Worm (Caenorhabditis elegans): Measurements from ENCODE around the gene Y94H6A.5.

Y94H6A.5 gene

DNA sequence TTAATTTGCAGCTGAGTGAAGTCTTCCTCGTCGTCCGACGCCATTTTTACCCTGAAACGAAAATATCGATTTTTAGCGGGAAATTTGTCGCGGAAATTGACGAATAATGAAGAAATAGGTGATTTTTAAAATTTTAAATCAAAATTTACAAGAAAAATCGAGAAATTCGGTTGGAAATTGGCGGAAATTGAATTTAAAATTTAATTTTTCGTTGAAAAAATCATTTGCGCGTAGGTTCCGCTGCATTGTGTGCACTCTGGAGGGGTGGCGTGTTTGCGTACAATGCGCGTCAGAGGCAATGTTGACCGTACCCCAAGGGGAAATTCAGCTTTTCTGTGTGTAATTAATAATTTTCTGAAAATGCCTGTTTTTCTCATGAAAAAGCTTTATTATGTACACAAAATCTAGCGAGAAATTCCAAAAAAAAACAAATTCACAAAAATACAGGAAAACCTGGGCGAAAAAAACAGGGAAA, at the start of gene Y94H6A.5:
Gene Y94H6A.5 (minus strand): TSS at position 51 of the 475 bp plus-strand sequence.
- TF ChIP-seq T22C8.4 (GFP tag; IDR thresholded peaks at IDR 0.05) (no peak), klf-2 (GFP tag; conservative IDR thresholded peaks at IDR 0.05) (no peak), ztf-23 (GFP tag; IDR thresholded peaks at IDR 0.05) (no peak), med-1 (GFP tag; optimal IDR thresholded peaks at IDR 0.05; ENCODE audit: insufficient read depth) (no peak), tab-1 (GFP tag; IDR thresholded peaks at IDR 0.05) (no peak), flt-1 (GFP tag; IDR thresholded peaks at IDR 0.05) (no peak), cog-1 (tag; optimal IDR thresholded peaks at IDR 0.05) (no peak), ztf-29 (GFP tag; IDR thresholded peaks at IDR 0.05) (no peak), ref-1 (GFP tag; conservative IDR thresholded peaks at IDR 0.05) (no peak)

DNA sequence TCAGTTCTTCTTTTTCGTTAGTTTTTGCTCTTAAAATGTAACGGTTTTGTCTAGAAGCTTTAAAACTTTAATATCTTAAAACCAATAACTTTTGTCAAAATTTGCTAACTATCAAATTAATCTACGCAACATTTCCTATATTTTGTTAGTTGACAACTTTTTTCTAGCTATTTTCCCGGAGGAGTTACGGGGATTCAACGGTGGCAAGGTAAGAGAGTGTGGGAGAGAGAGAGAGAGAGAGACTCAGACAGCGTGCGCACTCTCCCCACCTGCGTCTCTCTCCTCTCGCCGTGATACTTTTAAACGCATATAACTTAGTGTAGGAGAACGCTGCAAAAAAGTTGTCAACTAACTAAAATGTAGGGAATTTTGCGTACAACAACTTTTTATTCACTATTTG, 49.8 kb upstream of the Y94H6A.5 start:
- TF ChIP-seq klf-2 (GFP tag; conservative IDR thresholded peaks at IDR 0.05) (no peak), cog-1 (tag; optimal IDR thresholded peaks at IDR 0.05) (no peak), ztf-23 (GFP tag; IDR thresholded peaks at IDR 0.05) (no peak), ref-1 (GFP tag; conservative IDR thresholded peaks at IDR 0.05) (no peak), med-1 (GFP tag; optimal IDR thresholded peaks at IDR 0.05; ENCODE audit: insufficient read depth) (no peak), T22C8.4 (GFP tag; IDR thresholded peaks at IDR 0.05) (no peak), ztf-29 (GFP tag; IDR thresholded peaks at IDR 0.05) (no peak), tab-1 (GFP tag; IDR thresholded peaks at IDR 0.05) (no peak), flt-1 (GFP tag; IDR thresholded peaks at IDR 0.05) (no peak)

ce11 chrIV:2751568-2751967, 47.8 kb upstream of the Y94H6A.5 start, which contains the start of gene Y54G2A.41:
Gene Y54G2A.41 (plus strand): TSS chrIV:2751868.
- TF ChIP-seq T22C8.4 (GFP tag; IDR thresholded peaks at IDR 0.05) (no peak), klf-2 (GFP tag; conservative IDR thresholded peaks at IDR 0.05) (no peak), med-1 (GFP tag; optimal IDR thresholded peaks at IDR 0.05; ENCODE audit: insufficient read depth) (no peak), ref-1 (GFP tag; conservative IDR thresholded peaks at IDR 0.05) (no peak), tab-1 (GFP tag; IDR thresholded peaks at IDR 0.05) (no peak), ztf-23 (GFP tag; IDR thresholded peaks at IDR 0.05) (no peak), ztf-29 (GFP tag; IDR thresholded peaks at IDR 0.05) (no peak), flt-1 (GFP tag; IDR thresholded peaks at IDR 0.05) (no peak), cog-1 (tag; optimal IDR thresholded peaks at IDR 0.05) (no peak)

DNA sequence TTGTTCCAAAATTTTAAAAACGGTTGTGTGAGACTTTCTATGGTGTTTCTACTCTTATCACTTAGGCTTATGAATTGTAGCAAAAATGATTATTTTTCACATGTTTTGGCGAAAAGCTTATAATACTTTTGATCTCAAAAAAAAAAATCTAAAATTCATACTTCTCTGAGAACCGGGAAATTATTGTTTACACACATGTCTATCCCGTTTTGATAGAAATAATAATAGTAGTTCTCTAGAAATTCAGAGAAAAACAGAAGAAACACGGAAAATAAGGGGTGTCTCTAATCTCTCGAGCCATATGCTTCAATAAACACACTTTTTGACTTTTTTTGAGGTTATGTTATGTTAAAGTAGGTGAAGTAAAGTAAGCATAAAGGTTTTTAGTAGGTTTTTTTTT, 46.8 kb upstream of the Y94H6A.5 start:
- TF ChIP-seq T22C8.4 (GFP tag; IDR thresholded peaks at IDR 0.05) (no peak), ztf-29 (GFP tag; IDR thresholded peaks at IDR 0.05) (no peak), ref-1 (GFP tag; conservative IDR thresholded peaks at IDR 0.05) (no peak), med-1 (GFP tag; optimal IDR thresholded peaks at IDR 0.05; ENCODE audit: insufficient read depth) (no peak), ztf-23 (GFP tag; IDR thresholded peaks at IDR 0.05) (no peak), cog-1 (tag; optimal IDR thresholded peaks at IDR 0.05) (no peak), flt-1 (GFP tag; IDR thresholded peaks at IDR 0.05) (no peak), klf-2 (GFP tag; conservative IDR thresholded peaks at IDR 0.05) (no peak), tab-1 (GFP tag; IDR thresholded peaks at IDR 0.05) (no peak)

DNA sequence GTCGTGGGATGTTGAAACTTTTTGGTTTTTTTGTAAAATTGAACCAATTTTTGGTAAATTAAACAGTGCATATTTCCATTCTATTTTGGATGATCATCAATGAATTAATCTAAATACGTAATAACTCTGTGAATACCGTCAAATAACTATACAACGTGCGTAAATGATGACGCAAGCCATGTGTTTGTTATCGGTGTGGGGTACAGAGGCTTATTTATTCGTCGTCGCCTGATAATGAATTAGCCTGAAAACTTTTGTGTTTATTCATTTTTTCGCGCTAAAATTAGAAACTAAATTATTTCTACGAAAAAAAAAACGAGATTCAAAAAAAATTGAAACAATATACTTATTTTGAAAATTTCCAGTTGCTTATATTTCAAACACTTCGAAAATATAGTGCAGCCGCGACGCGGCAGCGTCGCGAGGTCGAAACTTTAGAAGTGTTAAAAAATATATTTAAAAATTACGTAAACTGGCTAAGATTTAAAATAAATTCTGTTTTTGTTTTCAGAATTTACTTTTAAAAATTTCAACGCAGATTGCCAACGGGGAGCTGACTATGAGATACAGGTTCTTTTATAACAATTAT, 45.2 kb upstream of the Y94H6A.5 start:
- no peak for TF ChIP-seq med-1 (GFP tag; optimal IDR thresholded peaks at IDR 0.05; ENCODE audit: insufficient read depth)
- TF ChIP-seq klf-2 (GFP tag; conservative IDR thresholded peaks at IDR 0.05): no peak

- TF ChIP-seq klf-2 (GFP tag; conservative IDR thresholded peaks at IDR 0.05): no peak
- no peak for TF ChIP-seq ztf-29 (GFP tag; IDR thresholded peaks at IDR 0.05)
- TF ChIP-seq flt-1 (GFP tag; IDR thresholded peaks at IDR 0.05): no peak
- TF ChIP-seq ztf-23 (GFP tag; IDR thresholded peaks at IDR 0.05): no peak
- no peak for TF ChIP-seq ref-1 (GFP tag; conservative IDR thresholded peaks at IDR 0.05)
- TF ChIP-seq med-1 (GFP tag; optimal IDR thresholded peaks at IDR 0.05; ENCODE audit: insufficient read depth): no peak
- TF ChIP-seq tab-1 (GFP tag; IDR thresholded peaks at IDR 0.05): no peak
- no peak for TF ChIP-seq cog-1 (tag; optimal IDR thresholded peaks at IDR 0.05)
- no peak for TF ChIP-seq T22C8.4 (GFP tag; IDR thresholded peaks at IDR 0.05)
These were observed 43.7 kb upstream of the Y94H6A.5 start for ce11 chrIV:2747385-2748007.

DNA sequence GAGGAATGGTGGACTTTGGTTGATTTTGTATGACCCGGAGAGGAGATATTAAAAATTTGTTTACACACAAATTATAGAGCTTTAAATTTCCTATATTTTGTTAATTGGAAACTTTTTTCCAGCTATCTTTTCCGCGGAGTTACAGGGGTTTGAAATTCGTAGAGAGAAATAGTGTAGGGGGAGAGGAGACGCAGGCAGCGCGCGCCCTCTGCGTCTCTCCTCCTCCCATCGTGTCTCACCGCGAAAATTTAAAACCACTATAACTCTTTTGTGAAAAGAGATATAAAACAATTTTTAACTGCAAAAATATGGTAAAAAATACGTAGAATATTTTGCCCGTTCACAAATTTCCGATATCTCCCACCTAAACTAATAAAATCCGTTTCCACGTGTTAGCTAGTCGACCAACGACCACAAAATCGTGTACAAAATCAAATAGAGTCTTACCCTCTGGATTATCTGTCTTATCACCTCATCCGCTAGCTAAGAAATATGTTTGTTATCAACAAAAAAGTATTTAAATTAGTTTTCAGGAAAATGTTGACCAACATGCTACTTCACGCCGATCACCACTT, 38.8 kb upstream of the Y94H6A.5 start, which contains the start of gene nhr-277:
Gene nhr-277 (plus strand): TSS at position 525 of the 575 bp plus-strand sequence.
- TF ChIP-seq cog-1 (tag; optimal IDR thresholded peaks at IDR 0.05) (no peak), ztf-23 (GFP tag; IDR thresholded peaks at IDR 0.05) (no peak), tab-1 (GFP tag; IDR thresholded peaks at IDR 0.05) (no peak), flt-1 (GFP tag; IDR thresholded peaks at IDR 0.05) (no peak), klf-2 (GFP tag; conservative IDR thresholded peaks at IDR 0.05) (no peak), ztf-29 (GFP tag; IDR thresholded peaks at IDR 0.05) (no peak), T22C8.4 (GFP tag; IDR thresholded peaks at IDR 0.05) (no peak), med-1 (GFP tag; optimal IDR thresholded peaks at IDR 0.05; ENCODE audit: insufficient read depth) (no peak), ref-1 (GFP tag; conservative IDR thresholded peaks at IDR 0.05) (no peak)

DNA sequence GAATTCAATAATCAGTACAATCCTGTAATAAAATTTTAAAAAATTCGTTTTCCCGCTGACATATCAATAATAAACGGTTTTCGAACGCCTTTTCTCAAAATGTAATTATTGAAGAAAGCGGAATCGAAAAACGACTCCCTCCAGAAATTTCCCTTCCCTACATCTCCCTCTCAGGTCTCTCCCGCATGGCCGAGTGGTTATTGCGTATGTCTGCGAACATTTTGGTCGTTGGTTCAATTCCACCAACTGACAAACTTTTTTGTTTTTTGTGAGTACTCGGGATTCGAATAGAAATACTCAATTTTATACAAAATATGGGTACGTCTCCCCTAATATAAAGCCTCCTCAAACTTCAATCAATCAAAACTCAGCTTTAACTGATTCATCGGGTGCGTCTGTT, 36.3 kb upstream of the Y94H6A.5 start:
- TF ChIP-seq flt-1 (GFP tag; IDR thresholded peaks at IDR 0.05): peak; percentile 95
- TF ChIP-seq T22C8.4 (GFP tag; IDR thresholded peaks at IDR 0.05): peak; percentile 94
- TF ChIP-seq ztf-29 (GFP tag; IDR thresholded peaks at IDR 0.05): peak; percentile 90
- peak; percentile 95 for TF ChIP-seq klf-2 (GFP tag; conservative IDR thresholded peaks at IDR 0.05)
- TF ChIP-seq tab-1 (GFP tag; IDR thresholded peaks at IDR 0.05): peak; percentile 98
- peak; percentile 96 for TF ChIP-seq ztf-23 (GFP tag; IDR thresholded peaks at IDR 0.05)
- peak; percentile 89 for TF ChIP-seq ref-1 (GFP tag; conservative IDR thresholded peaks at IDR 0.05)

DNA sequence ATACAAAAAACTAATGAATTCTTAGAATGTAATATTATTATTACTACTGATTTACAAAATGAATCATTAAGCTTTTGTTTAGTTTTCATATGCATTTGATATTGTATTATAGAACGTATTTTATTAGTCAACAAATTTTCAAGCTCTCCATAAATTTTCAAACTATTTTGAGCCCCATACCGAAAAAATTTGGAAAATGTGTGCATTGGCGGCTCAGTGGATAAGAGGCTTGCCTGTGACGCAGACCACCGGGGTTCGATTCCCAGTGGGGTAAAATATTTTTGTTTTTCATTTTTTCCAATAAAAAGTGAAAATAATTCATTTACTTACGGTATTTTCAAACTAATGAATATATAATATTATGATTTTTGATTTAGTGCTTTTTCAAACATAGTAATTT, 34.7 kb upstream of the Y94H6A.5 start:
- TF ChIP-seq med-1 (GFP tag; optimal IDR thresholded peaks at IDR 0.05; ENCODE audit: insufficient read depth): no peak
- TF ChIP-seq ztf-23 (GFP tag; IDR thresholded peaks at IDR 0.05): no peak

All from whole organism, midembryonic.